Worm (Caenorhabditis elegans) whole organism, mixed stage, embryonic: Measurements from ENCODE around the gene F58E6.8.

Experiments used
- M03D4.4 ChIP-seq: sonication (generic microtip); optimal IDR thresholded peaks from 2 replicates; lab custom pipeline; 2017; ENCODE audit warnings: mild to moderate bottlenecking, missing genetic modification characterization, missing compliant biosample characterization
- bed-3 ChIP-seq: fragments of 200-800 bp; sonication (Bioruptor generic); optimal IDR thresholded peaks from 3 replicates; lab custom pipeline; 2018; ENCODE audit warnings: mild to moderate bottlenecking, missing genetic modification characterization, moderate library complexity, missing compliant biosample characterization
- blmp-1 ChIP-seq: fragments of 150-350 bp; optimal IDR thresholded peaks from 2 replicates; lab custom pipeline; 2014; ENCODE audit warnings: missing biosample characterization, missing genetic modification characterization
- ceh-39 ChIP-seq: fragments of 150-350 bp; optimal IDR thresholded peaks from 2 replicates; lab custom pipeline; 2014; ENCODE audit warnings: missing biosample characterization, missing genetic modification characterization
- ceh-43 ChIP-seq: fragments of 200-800 bp; sonication (Bioruptor generic); optimal IDR thresholded peaks from 2 replicates; lab custom pipeline; 2018; ENCODE audit warnings: mild to moderate bottlenecking, missing genetic modification characterization, moderate library complexity, missing compliant biosample characterization
- ceh-83 ChIP-seq: fragments of 200-800 bp; sonication (Bioruptor generic); optimal IDR thresholded peaks from 2 replicates; lab custom pipeline; 2018; ENCODE audit warnings: mild to moderate bottlenecking, missing genetic modification characterization, missing compliant biosample characterization
- ces-1 ChIP-seq: fragments of 150-350 bp; optimal IDR thresholded peaks from 2 replicates; lab custom pipeline; 2014; ENCODE audit warnings: missing biosample characterization, missing genetic modification reagents, missing genetic modification characterization
- cnd-1 ChIP-seq: fragments of 200-800 bp; sonication (Bioruptor generic); optimal IDR thresholded peaks from 2 replicates; lab custom pipeline; 2018; ENCODE audit warnings: mild to moderate bottlenecking, missing genetic modification characterization, missing compliant biosample characterization
- elt-3 ChIP-seq: fragments of 150-350 bp; optimal IDR thresholded peaks from 2 replicates; lab custom pipeline; 2014; ENCODE audit warnings: missing biosample characterization, missing genetic modification characterization
- flh-1 ChIP-seq: fragments of 200-800 bp; sonication (Bioruptor generic); optimal IDR thresholded peaks from 2 replicates; lab custom pipeline; 2018; ENCODE audit warnings: mild to moderate bottlenecking, missing genetic modification characterization, moderate library complexity, missing compliant biosample characterization
- ham-2 ChIP-seq: fragments of 200-800 bp; sonication (Bioruptor generic); optimal IDR thresholded peaks from 2 replicates; lab custom pipeline; 2018; ENCODE audit warnings: mild to moderate bottlenecking, missing genetic modification characterization, missing compliant biosample characterization
- hlh-1 ChIP-seq: fragments of 150-350 bp; optimal IDR thresholded peaks from 2 replicates; lab custom pipeline; 2014; ENCODE audit warnings: missing biosample characterization, missing genetic modification reagents, missing genetic modification characterization
- lin-13 ChIP-seq: fragments of 150-350 bp; optimal IDR thresholded peaks from 2 replicates; lab custom pipeline; 2014; ENCODE audit warnings: missing biosample characterization, missing genetic modification characterization
- lin-32 ChIP-seq: fragments of 200-800 bp; sonication (Bioruptor generic); optimal IDR thresholded peaks from 2 replicates; lab custom pipeline; 2018; ENCODE audit warnings: mild to moderate bottlenecking, missing genetic modification characterization, missing compliant biosample characterization
- lsy-2 ChIP-seq: fragments of 150-350 bp; optimal IDR thresholded peaks from 2 replicates; lab custom pipeline; 2014; ENCODE audit warnings: missing biosample characterization, missing genetic modification characterization
- mab-5 ChIP-seq: fragments of 150-350 bp; optimal IDR thresholded peaks from 2 replicates; lab custom pipeline; 2014; ENCODE audit warnings: missing biosample characterization, missing genetic modification characterization
- mep-1 ChIP-seq: fragments of 150-350 bp; optimal IDR thresholded peaks from 2 replicates; lab custom pipeline; 2017; ENCODE audit warnings: missing biosample characterization, missing genetic modification reagents, missing genetic modification characterization, inconsistent platforms
- mls-2 ChIP-seq: sonication (generic microtip); optimal IDR thresholded peaks from 2 replicates; lab custom pipeline; 2016; ENCODE audit warnings: mild to moderate bottlenecking, missing genetic modification characterization, moderate library complexity, missing compliant biosample characterization
- nhr-12 ChIP-seq: fragments of 150-350 bp; optimal IDR thresholded peaks from 2 replicates; lab custom pipeline; 2014; ENCODE audit warnings: missing biosample characterization, missing genetic modification characterization
- nhr-237 ChIP-seq: fragments of 150-350 bp; optimal IDR thresholded peaks from 2 replicates; lab custom pipeline; 2014; ENCODE audit warnings: missing biosample characterization, missing genetic modification characterization
- nhr-28 ChIP-seq: fragments of 150-350 bp; optimal IDR thresholded peaks from 2 replicates; lab custom pipeline; 2014; ENCODE audit warnings: missing biosample characterization, missing genetic modification characterization
- nhr-76 ChIP-seq: sonication (generic microtip); optimal IDR thresholded peaks from 2 replicates; lab custom pipeline; 2017; ENCODE audit warnings: missing biosample characterization, missing genetic modification characterization
- pha-4 ChIP-seq: fragments of 150-350 bp; optimal IDR thresholded peaks from 2 replicates; lab custom pipeline; 2018; ENCODE audit warnings: missing biosample characterization, missing genetic modification reagents, missing genetic modification characterization
- sem-2 ChIP-seq: fragments of 200-800 bp; sonication (Bioruptor generic); optimal IDR thresholded peaks from 2 replicates; lab custom pipeline; 2018; ENCODE audit warnings: mild to moderate bottlenecking, missing genetic modification characterization, missing compliant biosample characterization
- snpc-4 ChIP-seq: fragments of 150-350 bp; optimal IDR thresholded peaks from 2 replicates; lab custom pipeline; 2014; ENCODE audit warnings: missing biosample characterization, missing genetic modification characterization
- sptf-1 ChIP-seq: sonication (generic microtip); optimal IDR thresholded peaks from 2 replicates; lab custom pipeline; 2017; ENCODE audit warnings: mild to moderate bottlenecking, missing genetic modification characterization, moderate library complexity, missing compliant biosample characterization
- tbx-8 ChIP-seq: fragments of 200-800 bp; sonication (Bioruptor generic); optimal IDR thresholded peaks from 2 replicates; lab custom pipeline; 2018; ENCODE audit warnings: mild to moderate bottlenecking, missing genetic modification characterization, moderate library complexity, missing compliant biosample characterization
- unc-120 ChIP-seq: sonication (generic microtip); optimal IDR thresholded peaks from 2 replicates; lab custom pipeline; 2017; ENCODE audit warnings: missing genetic modification characterization, missing compliant biosample characterization; ENCODE audit not compliant: poor library complexity, severe bottlenecking
- unc-39 ChIP-seq: fragments of 150-350 bp; optimal IDR thresholded peaks from 2 replicates; lab custom pipeline; 2014; ENCODE audit warnings: missing biosample characterization, missing genetic modification characterization
- unc-62 ChIP-seq: fragments of 150-350 bp; optimal IDR thresholded peaks from 2 replicates; lab custom pipeline; 2014; ENCODE audit warnings: missing biosample characterization, missing genetic modification reagents, missing genetic modification characterization
- ztf-11 ChIP-seq: fragments of 150-350 bp; optimal IDR thresholded peaks from 2 replicates; lab custom pipeline; 2014; ENCODE audit warnings: missing biosample characterization, missing genetic modification characterization

The F58E6.8 gene

DNA sequence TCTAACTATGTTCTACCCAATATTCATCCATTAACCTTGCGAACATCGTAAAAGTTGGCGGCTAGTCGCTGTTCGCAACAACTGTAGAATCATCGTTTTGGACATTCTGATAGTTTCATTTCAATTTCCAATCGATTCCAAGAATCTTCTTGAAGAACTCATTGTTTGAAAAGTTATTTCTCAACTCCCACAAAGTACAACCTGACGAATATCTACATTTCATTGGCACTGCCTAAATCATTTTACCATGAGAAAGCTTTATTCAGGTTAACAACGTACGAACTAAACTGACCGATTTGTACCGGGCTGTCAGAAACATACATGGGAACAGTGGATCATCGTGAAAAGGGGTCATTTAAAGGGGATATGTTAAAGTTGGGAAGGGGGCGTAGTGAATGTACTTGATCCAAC is 31.1 kb upstream of the F58E6.8 start, which contains the start of gene F46B6.6:
Gene F46B6.6 (minus strand): TSS at position 148 of the 411 bp plus-strand sequence.
- TF ChIP-seq mep-1 (tag; lab: Kevin White, UChicago), result no peak
- no peak for TF ChIP-seq lin-13 (tag; lab: Kevin White, UChicago)
- TF ChIP-seq mls-2 (tag; lab: Kevin White, UChicago), result no peak
- no peak for TF ChIP-seq nhr-12 (tag; lab: Kevin White, UChicago)
- no peak for TF ChIP-seq M03D4.4 (tag; lab: Kevin White, UChicago)
- no peak for TF ChIP-seq cnd-1 (tag; lab: Kevin White, UChicago)
- no peak for TF ChIP-seq nhr-76 (tag; lab: Kevin White, UChicago)
- TF ChIP-seq blmp-1 (tag; lab: Kevin White, UChicago), result no peak
- no peak for TF ChIP-seq ceh-43
- TF ChIP-seq, all 35 proteins: peak for 0

- TF ChIP-seq sptf-1 (no peak), unc-39 (no peak), ces-1 (GFP tag; lab: Kevin White, UChicago) (no peak), lsy-2 (tag; lab: Kevin White, UChicago) (no peak), bed-3 (no peak), ceh-39 (no peak), elt-3 (tag; lab: Kevin White, UChicago) (no peak), nhr-237 (tag; lab: Kevin White, UChicago) (no peak), ztf-11 (tag; lab: Kevin White, UChicago) (no peak), snpc-4 (tag; lab: Kevin White, UChicago) (no peak), hlh-1 (no peak), nhr-12 (tag; lab: Kevin White, UChicago) (no peak), cnd-1 (tag; lab: Kevin White, UChicago) (no peak), ham-2 (GFP tag; lab: Kevin White, UChicago) (no peak), pha-4 (no peak), lin-13 (tag; lab: Kevin White, UChicago) (no peak)
These were observed 28.6 kb upstream of the F58E6.8 start for ce11 chrV:9784215-9784614.

DNA sequence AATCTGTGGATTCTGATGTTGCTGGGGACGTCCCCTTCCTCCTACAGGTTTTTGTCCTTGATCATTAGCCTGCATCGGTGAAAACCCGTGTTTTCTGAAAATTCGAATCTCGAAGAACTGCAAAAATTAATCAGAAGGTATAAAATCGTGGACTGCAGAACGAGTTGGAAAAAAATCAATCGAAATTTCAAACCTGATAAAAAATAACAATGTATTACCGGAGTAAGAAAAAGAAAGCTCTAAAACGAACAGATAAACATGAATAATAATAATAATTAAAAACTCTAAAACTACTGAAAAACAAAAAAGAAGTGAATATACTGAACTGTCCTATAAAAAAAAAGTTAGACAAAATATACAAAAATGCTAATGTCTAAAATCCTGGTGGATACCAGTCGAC is 27.3 kb upstream of the F58E6.8 start, which contains the start of gene F46B6.5:
Gene F46B6.5 (minus strand): TSS at position 101 of the 400 bp plus-strand sequence.
- TF ChIP-seq pha-4 (no peak), elt-3 (tag; lab: Kevin White, UChicago) (no peak), ces-1 (GFP tag; lab: Kevin White, UChicago) (no peak), ceh-83 (no peak), sptf-1 (no peak), hlh-1 (no peak), nhr-28 (tag; lab: Kevin White, UChicago) (no peak), bed-3 (no peak), lin-32 (GFP tag; lab: Kevin White, UChicago) (no peak), ham-2 (GFP tag; lab: Kevin White, UChicago) (no peak), flh-1 (GFP tag; lab: Kevin White, UChicago) (no peak), cnd-1 (tag; lab: Kevin White, UChicago) (no peak), nhr-237 (tag; lab: Kevin White, UChicago) (no peak), lin-13 (tag; lab: Kevin White, UChicago) (no peak), unc-62 (GFP tag; lab: Kevin White, UChicago) (no peak), nhr-12 (tag; lab: Kevin White, UChicago) (no peak)

DNA sequence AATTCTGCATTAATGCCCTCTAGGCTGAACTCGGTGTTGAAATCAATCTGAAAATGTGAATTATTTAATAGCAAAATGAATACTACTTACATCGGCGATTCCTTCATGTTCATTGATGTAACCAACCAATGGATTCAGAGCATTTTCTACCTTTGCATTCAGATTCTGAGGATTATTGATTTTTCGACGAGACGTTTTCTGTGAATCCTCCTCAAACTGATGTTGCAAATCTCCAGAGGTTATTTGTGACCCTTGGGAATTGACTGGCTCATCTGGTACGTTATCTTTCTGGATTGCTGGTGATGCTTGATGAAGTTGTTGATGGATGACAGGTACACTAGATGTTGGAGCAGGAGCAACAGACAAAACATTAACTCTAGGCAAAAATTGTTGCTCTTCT is 26.4 kb upstream of the F58E6.8 start:
- TF ChIP-seq nhr-28 (tag; lab: Kevin White, UChicago), result no peak
- TF ChIP-seq mep-1 (tag; lab: Kevin White, UChicago), result no peak
- TF ChIP-seq lin-13 (tag; lab: Kevin White, UChicago), result no peak
- TF ChIP-seq mab-5 (tag; lab: Kevin White, UChicago), result no peak
- TF ChIP-seq nhr-12 (tag; lab: Kevin White, UChicago), result no peak
- TF ChIP-seq snpc-4 (tag; lab: Kevin White, UChicago), result no peak

ce11 chrV:9779418-9779817 is 23.8 kb upstream of the F58E6.8 start, which contains the start of gene F46B6.4:
Gene F46B6.4, minus strand, starts transcription at chrV:9779518.
- no peak for TF ChIP-seq unc-120 (tag; lab: Kevin White, UChicago)
- no peak for TF ChIP-seq flh-1 (GFP tag; lab: Kevin White, UChicago)
- TF ChIP-seq ham-2 (GFP tag; lab: Kevin White, UChicago), result no peak

- no peak for TF ChIP-seq ham-2 (GFP tag; lab: Kevin White, UChicago)
- no peak for TF ChIP-seq pha-4
- TF ChIP-seq nhr-76 (tag; lab: Kevin White, UChicago), result no peak
- no peak for TF ChIP-seq sem-2
- TF ChIP-seq M03D4.4 (tag; lab: Kevin White, UChicago), result no peak
- TF ChIP-seq mep-1 (tag; lab: Kevin White, UChicago), result no peak
- TF ChIP-seq ceh-39, result no peak
- TF ChIP-seq tbx-8, result no peak
- TF ChIP-seq ceh-83, result no peak
- TF ChIP-seq nhr-12 (tag; lab: Kevin White, UChicago), result no peak
These were observed 22.0 kb upstream of the F58E6.8 start, which contains the start of gene smg-4 for ce11 chrV:9777645-9778044. Gene smg-4, minus strand, starts transcription at chrV:9777745.
